Worm (Caenorhabditis elegans) whole organism, L1 larva: ENCODE data around the gene F54E2.2.

Source experiments
- hlh-17 ChIP-seq: fragments of 200-800 bp; sonication (Bioruptor generic); optimal IDR thresholded peaks from 2 replicates; lab custom pipeline; 2018; ENCODE audit warnings: missing genetic modification characterization, mild to moderate bottlenecking, missing compliant biosample characterization, moderate library complexity, borderline replicate concordance
- irx-1 ChIP-seq: sonication (generic microtip); optimal IDR thresholded peaks from 2 replicates; lab custom pipeline; 2016; ENCODE audit warnings: missing genetic modification characterization, missing compliant biosample characterization
- jun-1 ChIP-seq: fragments of 150-350 bp; optimal IDR thresholded peaks from 2 replicates; lab custom pipeline; 2014; ENCODE audit warnings: missing biosample characterization, missing genetic modification reagents, missing genetic modification characterization
- lin-15B ChIP-seq: fragments of 150-350 bp; sonication (generic microtip); optimal IDR thresholded peaks from 3 replicates; lab custom pipeline; 2014; ENCODE audit warnings: missing biosample characterization, missing genetic modification characterization
- lin-39 ChIP-seq: fragments of 150-350 bp; optimal IDR thresholded peaks from 2 replicates; lab custom pipeline; 2014; ENCODE audit warnings: missing biosample characterization, missing genetic modification reagents, missing genetic modification characterization
- lsy-2 ChIP-seq, 2 experiments: fragments of 150-350 bp; optimal IDR thresholded peaks; 2 replicates each; lab custom pipeline; 2014; ENCODE audit warnings: missing biosample characterization in 2 of 2, missing genetic modification characterization in 2 of 2
- mef-2 ChIP-seq: fragments of 150-350 bp; optimal IDR thresholded peaks from 2 replicates; lab custom pipeline; 2014; ENCODE audit warnings: missing biosample characterization, missing genetic modification characterization
- nhr-12 ChIP-seq: sonication (generic microtip); optimal IDR thresholded peaks from 2 replicates; lab custom pipeline; 2017; ENCODE audit warnings: missing biosample characterization, missing genetic modification characterization
- nhr-76 ChIP-seq: sonication (generic microtip); optimal IDR thresholded peaks from 2 replicates; lab custom pipeline; 2017; ENCODE audit warnings: missing biosample characterization, missing genetic modification characterization
- nhr-77 ChIP-seq: fragments of 150-350 bp; optimal IDR thresholded peaks from 2 replicates; lab custom pipeline; 2014; ENCODE audit warnings: missing biosample characterization, missing genetic modification characterization
- pag-3 ChIP-seq: sonication (generic microtip); optimal IDR thresholded peaks from 2 replicates; lab custom pipeline; 2017; ENCODE audit warnings: missing genetic modification characterization, mild to moderate bottlenecking, missing compliant biosample characterization, antibody characterized with exemption, borderline replicate concordance; ENCODE audit not compliant: insufficient read depth
- unc-62 ChIP-seq: fragments of 150-350 bp; optimal IDR thresholded peaks from 2 replicates; lab custom pipeline; 2014; ENCODE audit warnings: missing biosample characterization, missing genetic modification reagents, missing genetic modification characterization

- TF ChIP-seq jun-1 (tag; lab: Kevin White, UChicago) = no peak
- TF ChIP-seq irx-1 (tag; lab: Kevin White, UChicago) = no peak
- no peak for TF ChIP-seq nhr-12 (tag; lab: Kevin White, UChicago)
- TF ChIP-seq lin-15B (tag; lab: Kevin White, UChicago) = no peak
- no peak for TF ChIP-seq pag-3 (tag; lab: Kevin White, UChicago)
- TF ChIP-seq unc-62 (GFP tag; lab: Kevin White, UChicago) = no peak
- TF ChIP-seq hlh-17 (GFP tag; lab: Kevin White, UChicago) = no peak
- TF ChIP-seq nhr-77 (tag; lab: Kevin White, UChicago) = no peak
- TF ChIP-seq nhr-76 (tag; lab: Kevin White, UChicago) = no peak
- no peak for TF ChIP-seq mef-2 (tag; lab: Kevin White, UChicago)
- TF ChIP-seq lsy-2 (tag; optimal IDR thresholded peaks at IDR 0.05; lab: Kevin White, UChicago) = no peak
- TF ChIP-seq lin-39 (tag; lab: Kevin White, UChicago) = no peak
Measured at ce11 chrV:2801955-2802354, 5.9 kb downstream of the F54E2.2 start.
